Fruit fly (Drosophila melanogaster) whole organism, embryonic: Measurements from ENCODE around the gene CG10660.
A peak's percentile ranks its signal among the peaks of the same experiment; 100 is the strongest.

ENCODE experiments used
- B-H2 ChIP-seq: fragments of 200-800 bp; sonication (Bioruptor generic); optimal IDR thresholded peaks from 2 replicates; lab custom pipeline; 2018; ENCODE audit warnings: missing biosample characterization, mild to moderate bottlenecking, missing genetic modification characterization
- CG10321 ChIP-seq: fragments of 200-800 bp; sonication (Bioruptor generic); IDR thresholded peaks from 2 replicates; pipeline ENCODE4 v1.3.6; 2022; ENCODE audit warnings: missing biosample characterization, missing genetic modification characterization
- CG12219 ChIP-seq: fragments of 200-800 bp; sonication (Bioruptor generic); optimal IDR thresholded peaks from 3 replicates; lab custom pipeline; 2018; ENCODE audit warnings: missing biosample characterization, mild to moderate bottlenecking, missing genetic modification characterization
- CG13775 ChIP-seq: fragments of 200-800 bp; sonication (Bioruptor generic); optimal IDR thresholded peaks from 3 replicates; lab custom pipeline; 2017; ENCODE audit warnings: missing biosample characterization, mild to moderate bottlenecking, missing genetic modification characterization
- CG17186 ChIP-seq: fragments of 200-800 bp; sonication (Bioruptor generic); optimal IDR thresholded peaks from 3 replicates; lab custom pipeline; 2017; ENCODE audit warnings: missing biosample characterization, missing genetic modification reagents, missing genetic modification characterization
- CG3281 ChIP-seq: fragments of 200-800 bp; sonication (Bioruptor generic); optimal IDR thresholded peaks from 3 replicates; lab custom pipeline; 2017; ENCODE audit warnings: missing biosample characterization, mild to moderate bottlenecking, missing genetic modification characterization
- CG34376 ChIP-seq: fragments of 200-800 bp; sonication (Bioruptor generic); optimal IDR thresholded peaks from 2 replicates; lab custom pipeline; 2018; ENCODE audit warnings: missing biosample characterization, mild to moderate bottlenecking, missing genetic modification characterization
- CG3838 ChIP-seq: fragments of 200-800 bp; sonication (Bioruptor generic); optimal IDR thresholded peaks from 3 replicates; lab custom pipeline; 2016; ENCODE audit warnings: missing biosample characterization, missing genetic modification characterization
- CG3847 ChIP-seq: fragments of 200-800 bp; sonication (Bioruptor generic); IDR thresholded peaks from 2 replicates; pipeline ENCODE4 v1.3.6; 2022; ENCODE audit warnings: missing biosample characterization, missing genetic modification characterization
- CG42726 ChIP-seq: fragments of 200-800 bp; sonication (Bioruptor generic); IDR thresholded peaks from 2 replicates; pipeline ENCODE4 v1.3.6; 2022; ENCODE audit warnings: missing biosample characterization, missing genetic modification characterization; ENCODE audit not compliant: partially characterized antibody
- CG6813 ChIP-seq: fragments of 200-800 bp; sonication (Bioruptor generic); optimal IDR thresholded peaks from 2 replicates; lab custom pipeline; 2017; ENCODE audit warnings: missing biosample characterization, missing genetic modification characterization, mild to moderate bottlenecking, moderate library complexity, missing genetic modification reagents
- CG7839 ChIP-seq: fragments of 200-800 bp; sonication (Bioruptor generic); optimal IDR thresholded peaks from 3 replicates; lab custom pipeline; 2018; ENCODE audit warnings: missing biosample characterization, mild to moderate bottlenecking, missing genetic modification characterization, moderate library complexity
- CG7987 ChIP-seq: fragments of 200-800 bp; sonication (Bioruptor generic); optimal IDR thresholded peaks from 2 replicates; lab custom pipeline; 2018; ENCODE audit warnings: missing biosample characterization, mild to moderate bottlenecking, missing genetic modification characterization, moderate library complexity
- CG8478 ChIP-seq: fragments of >200 bp; optimal IDR thresholded peaks from 2 replicates; lab custom pipeline; 2018
- CG9215 ChIP-seq: fragments of 200-800 bp; sonication (Bioruptor generic); IDR thresholded peaks from 2 replicates; pipeline ENCODE4 v1.3.6; 2022; ENCODE audit warnings: missing biosample characterization, missing genetic modification characterization
- CG9932 ChIP-seq: fragments of 200-800 bp; sonication (Bioruptor generic); IDR thresholded peaks from 2 replicates; pipeline ENCODE4 v1.3.6; 2022; ENCODE audit warnings: missing biosample characterization, missing genetic modification characterization
- Dll ChIP-seq: fragments of 200-800 bp; sonication (Bioruptor generic); IDR thresholded peaks from 4 replicates; pipeline ENCODE4 v1.3.6; 2022; ENCODE audit warnings: missing biosample characterization, missing genetic modification characterization; ENCODE audit not compliant: partially characterized antibody
- Dp ChIP-seq: fragments of 200-800 bp; sonication (Bioruptor generic); optimal IDR thresholded peaks from 2 replicates; lab custom pipeline; 2018; ENCODE audit warnings: missing biosample characterization, mild to moderate bottlenecking, missing genetic modification characterization, moderate library complexity
- Eip74EF ChIP-seq, 2 experiments: fragments of 200-800 bp in 1 of 2; fragments of >200 bp in 1 of 2; sonication (Bioruptor generic) in 1 of 2; optimal IDR thresholded peaks; 2 replicates each; lab custom pipeline; 2017 to 2019; ENCODE audit warnings: missing biosample characterization in 2 of 2, missing genetic modification characterization in 2 of 2, mild to moderate bottlenecking in 1 of 2, moderate library complexity in 1 of 2
- Gsc ChIP-seq: fragments of 200-800 bp; sonication (Bioruptor generic); IDR thresholded peaks from 2 replicates; pipeline ENCODE4 v1.3.6; 2022; ENCODE audit warnings: missing biosample characterization, missing genetic modification characterization
- HLH3B ChIP-seq: fragments of 200-800 bp; sonication (Bioruptor generic); IDR thresholded peaks from 2 replicates; pipeline ENCODE4 v1.3.6; 2022; ENCODE audit warnings: missing biosample characterization, missing genetic modification characterization
- Hey ChIP-seq: fragments of 200-800 bp; sonication (Bioruptor generic); optimal IDR thresholded peaks from 3 replicates; lab custom pipeline; 2018; ENCODE audit warnings: missing biosample characterization, mild to moderate bottlenecking, missing genetic modification characterization
- Hr51 ChIP-seq, 2 experiments: fragments of 200-800 bp; sonication (Bioruptor generic); optimal IDR thresholded peaks; 2 replicates in 1 of 2; 3 replicates in 1 of 2; lab custom pipeline; 2016 to 2018; ENCODE audit warnings: missing biosample characterization in 2 of 2, missing genetic modification characterization in 2 of 2, mild to moderate bottlenecking in 1 of 2, moderate library complexity in 1 of 2
- Myb ChIP-seq: fragments of 200-800 bp; sonication (Bioruptor generic); optimal IDR thresholded peaks from 2 replicates; lab custom pipeline; 2016; ENCODE audit warnings: missing biosample characterization, missing genetic modification characterization
- NC2β ChIP-seq: fragments of 200-800 bp; sonication (Bioruptor generic); optimal IDR thresholded peaks from 2 replicates; lab custom pipeline; 2016; ENCODE audit warnings: missing biosample characterization, missing genetic modification characterization
- NFAT ChIP-seq: fragments of 200-800 bp; sonication (Bioruptor generic); IDR thresholded peaks from 2 replicates; pipeline ENCODE4 v1.3.6; 2022; ENCODE audit warnings: missing biosample characterization, missing genetic modification characterization
- Scr ChIP-seq: fragments of 200-800 bp; sonication (Bioruptor generic); IDR thresholded peaks from 2 replicates; pipeline ENCODE4 v1.3.6; 2022; ENCODE audit warnings: missing biosample characterization, missing genetic modification characterization; ENCODE audit not compliant: partially characterized antibody
- Sox100B ChIP-seq: fragments of 200-800 bp; sonication (Bioruptor generic); optimal IDR thresholded peaks from 3 replicates; lab custom pipeline; 2018; ENCODE audit warnings: missing biosample characterization, mild to moderate bottlenecking, missing genetic modification characterization
- TFAM ChIP-seq: fragments of 200-800 bp; sonication (Bioruptor generic); optimal IDR thresholded peaks from 2 replicates; lab custom pipeline; 2017; ENCODE audit warnings: missing biosample characterization, missing genetic modification characterization, inconsistent platforms
- al ChIP-seq: fragments of 200-800 bp; sonication (Bioruptor generic); IDR thresholded peaks from 2 replicates; pipeline ENCODE4 v1.3.6; 2022; ENCODE audit warnings: missing biosample characterization, missing genetic modification characterization
- ap ChIP-seq: fragments of 200-800 bp; sonication (Bioruptor generic); IDR thresholded peaks from 2 replicates; pipeline ENCODE4 v1.3.6; 2022; ENCODE audit warnings: missing biosample characterization, missing genetic modification characterization
- caup ChIP-seq: fragments of 200-800 bp; sonication (Bioruptor generic); optimal IDR thresholded peaks from 3 replicates; lab custom pipeline; 2017; ENCODE audit warnings: missing biosample characterization, mild to moderate bottlenecking, missing genetic modification characterization, moderate library complexity; ENCODE audit not compliant: severe bottlenecking
- dm ChIP-seq: fragments of 200-800 bp; sonication (Bioruptor generic); optimal IDR thresholded peaks from 3 replicates; lab custom pipeline; 2016; ENCODE audit warnings: missing biosample characterization, missing genetic modification characterization
- gcm2 ChIP-seq: fragments of 200-800 bp; sonication (Bioruptor generic); optimal IDR thresholded peaks from 2 replicates; lab custom pipeline; 2016; ENCODE audit warnings: missing biosample characterization, missing genetic modification characterization
- hb ChIP-seq: fragments of 200-800 bp; sonication (Bioruptor generic); IDR thresholded peaks from 3 replicates; pipeline ENCODE4 v1.3.6; 2022; ENCODE audit warnings: missing biosample characterization, missing genetic modification characterization; ENCODE audit not compliant: partially characterized antibody
- jigr1 ChIP-seq: fragments of 200-800 bp; sonication (Bioruptor generic); IDR thresholded peaks from 3 replicates; pipeline ENCODE4 v1.3.6; 2022; ENCODE audit warnings: missing biosample characterization, missing genetic modification characterization
- kay ChIP-seq: fragments of 200-800 bp; sonication (Bioruptor generic); optimal IDR thresholded peaks from 2 replicates; lab custom pipeline; 2016; ENCODE audit warnings: missing biosample characterization, missing genetic modification characterization
- oc ChIP-seq: fragments of 200-800 bp; sonication (Bioruptor generic); optimal IDR thresholded peaks from 2 replicates; lab custom pipeline; 2018; ENCODE audit warnings: missing biosample characterization, mild to moderate bottlenecking, missing genetic modification characterization, moderate library complexity
- org-1 ChIP-seq: fragments of 200-800 bp; sonication (Bioruptor generic); optimal IDR thresholded peaks from 2 replicates; lab custom pipeline; 2017; ENCODE audit warnings: missing biosample characterization, missing genetic modification characterization
- pan ChIP-seq, 4 experiments: fragments of >200 bp in 3 of 4; fragments of 200-800 bp in 1 of 4; sonication (Bioruptor generic) in 1 of 4; optimal IDR thresholded peaks in 3 of 4; IDR thresholded peaks in 1 of 4; 2 replicates each; pipeline versions ENCODE4 v1.3.6 to Lab custom; 2017 to 2022; ENCODE audit warnings: missing biosample characterization in 2 of 4, missing genetic modification characterization in 2 of 4, mixed read lengths in 1 of 4
- repo ChIP-seq: fragments of 200-800 bp; sonication (Bioruptor generic); optimal IDR thresholded peaks from 2 replicates; lab custom pipeline; 2016; ENCODE audit warnings: missing biosample characterization, missing genetic modification characterization
- rib ChIP-seq: fragments of 200-800 bp; sonication (Bioruptor generic); IDR thresholded peaks from 2 replicates; pipeline ENCODE4 v1.3.6; 2022; ENCODE audit warnings: missing biosample characterization, missing genetic modification characterization
- run ChIP-seq: fragments of 200-800 bp; sonication (Bioruptor generic); optimal IDR thresholded peaks from 3 replicates; lab custom pipeline; 2018; ENCODE audit warnings: missing biosample characterization, mild to moderate bottlenecking, missing genetic modification characterization
- sd ChIP-seq: fragments of 200-800 bp; sonication (Bioruptor generic); optimal IDR thresholded peaks from 3 replicates; lab custom pipeline; 2018; ENCODE audit warnings: missing biosample characterization, mild to moderate bottlenecking, missing genetic modification characterization, moderate library complexity
- slou ChIP-seq: fragments of 200-800 bp; sonication (Bioruptor generic); optimal IDR thresholded peaks from 3 replicates; lab custom pipeline; 2016; ENCODE audit warnings: missing biosample characterization, missing genetic modification characterization
- sug ChIP-seq: fragments of 200-800 bp; optimal IDR thresholded peaks from 2 replicates; lab custom pipeline; 2019; ENCODE audit warnings: missing biosample characterization, mild to moderate bottlenecking, missing genetic modification characterization, moderate library complexity
- tin ChIP-seq: fragments of 200-800 bp; sonication (Bioruptor generic); optimal IDR thresholded peaks from 3 replicates; lab custom pipeline; 2016; ENCODE audit warnings: missing biosample characterization, missing genetic modification characterization
- trem ChIP-seq: fragments of 200-800 bp; optimal IDR thresholded peaks from 3 replicates; lab custom pipeline; 2019; ENCODE audit warnings: missing biosample characterization, mild to moderate bottlenecking, missing genetic modification characterization, moderate library complexity

CG10660 gene

dm6 chr3L:12503865-12504650 lies 13.6 kb upstream of the CG10660 start, which contains the start of the genes CG10646 and vih (continued):
- TF ChIP-seq TFAM (GFP tag; lab: Kevin White, UChicago), result no peak
- peak; percentile 48 for TF ChIP-seq CG3281 (GFP tag; lab: Kevin White, UChicago)
- TF ChIP-seq Hey (tag; lab: Kevin White, UChicago), result no peak
- TF ChIP-seq Hr51 (GFP tag; optimal IDR thresholded peaks at IDR 0.05; lab: Kevin White, UChicago), result peak in 1 of 2 experiments; percentile 49
- 0 out of 2 replicates have a peak, but pooled peaks have one; percentile 46 for TF ChIP-seq CG9932 (GFP tag; lab: Robert Waterston, UW)
- peak; percentile 45 for TF ChIP-seq sug (tag; lab: Kevin White, UChicago)
- no peak for TF ChIP-seq NC2β (GFP tag; lab: Kevin White, UChicago)
- 0 out of 2 replicates have a peak, but pooled peaks have one; percentile 33 for TF ChIP-seq CG3847 (GFP tag; lab: Robert Waterston, UW)
- TF ChIP-seq Eip74EF (GFP tag; optimal IDR thresholded peaks at IDR 0.05; lab: Kevin White, UChicago), result peak in 1 of 2 experiments; percentile 0
- TF ChIP-seq run (tag; lab: Kevin White, UChicago), result no peak
- TF ChIP-seq tin (GFP tag; lab: Kevin White, UChicago), result peak; percentile 62
- TF ChIP-seq Sox100B (GFP tag; lab: Kevin White, UChicago), result peak; percentile 68
- no peak for TF ChIP-seq dm (GFP tag; lab: Kevin White, UChicago)
- TF ChIP-seq slou, result no peak
- no peak for TF ChIP-seq CG12219 (GFP tag; lab: Kevin White, UChicago)
- peak; percentile 13 for TF ChIP-seq kay (GFP tag; lab: Kevin White, UChicago)
- TF ChIP-seq CG17186 (GFP tag; lab: Kevin White, UChicago), result no peak
- TF ChIP-seq CG34376 (GFP tag; lab: Kevin White, UChicago), result peak; percentile 5
- TF ChIP-seq CG9215 (GFP tag; lab: Robert Waterston, UW), result no peak
- TF ChIP-seq Dp (GFP tag; lab: Kevin White, UChicago), result peak; percentile 31
- peak; percentile 35; the same call in 1 of the 2 replicates for TF ChIP-seq NFAT (GFP tag; lab: Robert Waterston, UW)
- peak; percentile 96 for TF ChIP-seq trem (tag; lab: Kevin White, UChicago)
- no peak for TF ChIP-seq Dll (GFP tag; lab: Robert Waterston, UW)
- no peak for TF ChIP-seq CG10321 (GFP tag; lab: Robert Waterston, UW)
- TF ChIP-seq CG3838 (GFP tag; lab: Kevin White, UChicago), result no peak
- TF ChIP-seq CG13775 (GFP tag; lab: Kevin White, UChicago), result peak; percentile 64
- no peak for TF ChIP-seq ap
- no peak for TF ChIP-seq Gsc (GFP tag; lab: Robert Waterston, UW)
- no peak for TF ChIP-seq sd (tag; lab: Kevin White, UChicago)
- TF ChIP-seq hb (GFP tag; lab: Robert Waterston, UW), result no peak
- 0 out of 2 replicates have a peak, but pooled peaks have one; percentile 23 for TF ChIP-seq HLH3B (GFP tag; lab: Robert Waterston, UW)
- no peak for TF ChIP-seq CG42726 (GFP tag; lab: Robert Waterston, UW)
- no peak for TF ChIP-seq CG7987 (GFP tag; lab: Kevin White, UChicago)
- TF ChIP-seq B-H2 (GFP tag; lab: Kevin White, UChicago), result peak; percentile 39
- TF ChIP-seq pan (optimal IDR thresholded peaks at IDR 0.05; lab: Kevin White, UChicago), result no peak
- peak in 1 of 2 experiments; percentile 47 for TF ChIP-seq pan (GFP tag; optimal IDR thresholded peaks at IDR 0.05 in 1 of 2, IDR thresholded peaks at IDR 0.05 in 1 of 2)
- TF ChIP-seq al (GFP tag; lab: Robert Waterston, UW), result 0 out of 2 replicates have a peak, but pooled peaks have one; percentile 29
- TF ChIP-seq org-1 (GFP tag; lab: Kevin White, UChicago), result no peak
- TF ChIP-seq CG7839, result peak; percentile 53
- TF ChIP-seq repo, result no peak
- no peak for TF ChIP-seq CG8478 (lab: Kevin White, UChicago)
- peak; percentile 11 for TF ChIP-seq oc
- no peak for TF ChIP-seq gcm2 (GFP tag; lab: Kevin White, UChicago)
- no peak for TF ChIP-seq jigr1 (GFP tag; lab: Robert Waterston, UW)
- no peak for TF ChIP-seq rib (GFP tag; lab: Robert Waterston, UW)
- no peak for TF ChIP-seq CG6813 (GFP tag; lab: Kevin White, UChicago)
- TF ChIP-seq Myb (GFP tag; lab: Kevin White, UChicago), result peak; percentile 90
- TF ChIP-seq Scr, result 0 out of 2 replicates have a peak, but pooled peaks have one; percentile 26
- peak; percentile 47 for TF ChIP-seq caup (GFP tag; lab: Kevin White, UChicago)
